Worm (Caenorhabditis elegans): ENCODE measurements around the gene K04D7.6.

The K04D7.6 gene

ce11 chrIV:10219208-10219607 is 13.1 kb upstream of the K04D7.6 start, which contains the start of gene qns-1:
Gene qns-1, minus strand, starts transcription at chrIV:10219308.
- TF ChIP-seq ztf-22 (GFP tag; optimal IDR thresholded peaks at IDR 0.05) (no peak), die-1 (tag; optimal IDR thresholded peaks at IDR 0.05) (no peak), ceh-91 (GFP tag; IDR thresholded peaks at IDR 0.05) (no peak), snpc-3.4 (tag; optimal IDR thresholded peaks at IDR 0.05) (peak; percentile 15), F39B2.1 (GFP tag; IDR thresholded peaks at IDR 0.05) (no peak), zim-3 (tag; optimal IDR thresholded peaks at IDR 0.05) (no peak), F52B5.7 (tag; optimal IDR thresholded peaks at IDR 0.05) (no peak), hmg-1.2 (GFP tag; IDR thresholded peaks at IDR 0.05) (no peak), nhr-27 (tag; optimal IDR thresholded peaks at IDR 0.05) (no peak), F23B12.7 (tag; optimal IDR thresholded peaks at IDR 0.05; ENCODE audit: insufficient read depth) (no peak), B0035.1 (tag; optimal IDR thresholded peaks at IDR 0.05) (no peak), lin-35 (GFP tag; optimal IDR thresholded peaks at IDR 0.05) (peak in 1 of 3 experiments; percentile 12), ceh-100 (GFP tag; IDR thresholded peaks at IDR 0.05) (no peak), bed-1 (GFP tag; IDR thresholded peaks at IDR 0.05) (no peak), C06A6.2 (GFP tag; conservative IDR thresholded peaks at IDR 0.05) (no peak), B0019.2 (GFP tag; conservative IDR thresholded peaks at IDR 0.05) (no peak), snpc-1.1 (tag; optimal IDR thresholded peaks at IDR 0.05; ENCODE audit: insufficient read depth) (no peak)

ce11 chrIV:10216704-10217296 is 10.7 kb upstream of the K04D7.6 start:
- TF ChIP-seq pbrm-1 (GFP tag; IDR thresholded peaks at IDR 0.05) (peak; percentile 49; the same call in 1 of the 2 replicates), mes-4 (tag; optimal IDR thresholded peaks at IDR 0.05) (no peak), aptf-2 (GFP tag; conservative IDR thresholded peaks at IDR 0.05) (no peak), sdz-38 (tag; optimal IDR thresholded peaks at IDR 0.05) (no peak), madf-3 (GFP tag; IDR thresholded peaks at IDR 0.05) (no peak), F52B5.7 (tag; optimal IDR thresholded peaks at IDR 0.05) (no peak), C06A6.2 (GFP tag; conservative IDR thresholded peaks at IDR 0.05) (peak; percentile 29; the same call in 1 of the 2 replicates), repo-1 (tag; optimal IDR thresholded peaks at IDR 0.05) (peak; percentile 11), ets-4 (GFP tag; optimal IDR thresholded peaks at IDR 0.05) (no peak), mcd-1 (GFP tag; IDR thresholded peaks at IDR 0.05) (peak; percentile 30; the same call in 1 of the 2 replicates), rec-8 (tag; optimal IDR thresholded peaks at IDR 0.05) (no peak), lir-1 (GFP tag; conservative IDR thresholded peaks at IDR 0.05) (no peak), dox-1 (GFP tag; IDR thresholded peaks at IDR 0.05) (peak; percentile 34; the same call in 1 of the 2 replicates), dpff-1 (tag; optimal IDR thresholded peaks at IDR 0.05) (no peak), lin-40 (tag; optimal IDR thresholded peaks at IDR 0.05) (peak; percentile 63), F55B11.4 (tag; optimal IDR thresholded peaks at IDR 0.05; ENCODE audit: borderline replicate concordance, insufficient read depth) (no peak), ztf-26 (tag; optimal IDR thresholded peaks at IDR 0.05) (peak; percentile 95), let-607 (tag; optimal IDR thresholded peaks at IDR 0.05) (peak in 1 of 2 experiments; percentile 36), lsy-27 (tag; optimal IDR thresholded peaks at IDR 0.05; ENCODE audit: borderline replicate concordance, insufficient read depth) (no peak), somi-1 (GFP tag; optimal IDR thresholded peaks at IDR 0.05) (no peak), zfh-2 (GFP tag; conservative IDR thresholded peaks at IDR 0.05) (peak; percentile 90), egl-18 (GFP tag; IDR thresholded peaks at IDR 0.05) (no peak), nfya-2 (GFP tag; IDR thresholded peaks at IDR 0.05) (0 out of 2 replicates have a peak, but pooled peaks have one; percentile 40), gei-17 (GFP tag; optimal IDR thresholded peaks at IDR 0.05) (no peak), hmg-20 (GFP tag; IDR thresholded peaks at IDR 0.05) (no peak), egrh-3 (GFP tag; IDR thresholded peaks at IDR 0.05) (peak; percentile 88), T07F8.4 (tag; optimal IDR thresholded peaks at IDR 0.05) (no peak), akir-1 (GFP tag; optimal IDR thresholded peaks at IDR 0.05) (no peak), lin-26 (GFP tag; IDR thresholded peaks at IDR 0.05) (peak; percentile 90)
